Worm (Caenorhabditis elegans): ENCODE results near the gene F14H12.17.

The F14H12.17 gene

DNA sequence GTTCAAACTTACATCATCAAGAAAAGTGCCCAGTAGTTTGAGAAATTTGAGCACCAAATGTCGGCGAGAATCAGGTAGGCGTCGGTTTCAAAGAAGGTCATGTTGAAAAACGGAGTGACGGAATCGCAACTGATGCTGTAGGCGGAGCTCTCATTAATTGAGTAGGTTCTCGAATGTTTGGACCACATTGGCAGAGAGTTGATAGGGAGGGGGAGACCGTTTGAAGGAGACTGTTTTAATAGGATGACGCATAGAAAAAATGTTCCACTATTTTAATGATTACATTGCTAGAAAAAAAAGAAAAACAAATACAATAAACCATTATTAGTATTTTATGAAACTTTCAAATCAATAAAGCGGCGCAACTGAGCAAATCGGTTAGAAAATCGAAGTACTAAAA, at the start of gene F14H12.17:
Gene F14H12.17 (minus strand): TSS at position 101 of the 400 bp plus-strand sequence.
- TF ChIP-seq ceh-63 (GFP tag; optimal IDR thresholded peaks at IDR 0.05) (no peak), blmp-1 (tag; optimal IDR thresholded peaks at IDR 0.05) (no peak), lin-15B (tag; optimal IDR thresholded peaks at IDR 0.05) (no peak), alr-1 (tag; optimal IDR thresholded peaks at IDR 0.05; ENCODE audit: borderline replicate concordance) (no peak), nhr-237 (tag; optimal IDR thresholded peaks at IDR 0.05) (no peak), nhr-47 (tag; optimal IDR thresholded peaks at IDR 0.05) (no peak), Y116A8C.19 (tag; optimal IDR thresholded peaks at IDR 0.05; ENCODE audit: borderline replicate concordance) (no peak), skn-1 (tag; optimal IDR thresholded peaks at IDR 0.05) (no peak), nhr-11 (tag; optimal IDR thresholded peaks at IDR 0.05) (no peak), ces-1 (GFP tag; optimal IDR thresholded peaks at IDR 0.05) (no peak), sup-37 (GFP tag; optimal IDR thresholded peaks at IDR 0.05) (no peak), sox-4 (tag; optimal IDR thresholded peaks at IDR 0.05) (no peak), lin-35 (GFP tag; optimal IDR thresholded peaks at IDR 0.05) (no peak)

DNA sequence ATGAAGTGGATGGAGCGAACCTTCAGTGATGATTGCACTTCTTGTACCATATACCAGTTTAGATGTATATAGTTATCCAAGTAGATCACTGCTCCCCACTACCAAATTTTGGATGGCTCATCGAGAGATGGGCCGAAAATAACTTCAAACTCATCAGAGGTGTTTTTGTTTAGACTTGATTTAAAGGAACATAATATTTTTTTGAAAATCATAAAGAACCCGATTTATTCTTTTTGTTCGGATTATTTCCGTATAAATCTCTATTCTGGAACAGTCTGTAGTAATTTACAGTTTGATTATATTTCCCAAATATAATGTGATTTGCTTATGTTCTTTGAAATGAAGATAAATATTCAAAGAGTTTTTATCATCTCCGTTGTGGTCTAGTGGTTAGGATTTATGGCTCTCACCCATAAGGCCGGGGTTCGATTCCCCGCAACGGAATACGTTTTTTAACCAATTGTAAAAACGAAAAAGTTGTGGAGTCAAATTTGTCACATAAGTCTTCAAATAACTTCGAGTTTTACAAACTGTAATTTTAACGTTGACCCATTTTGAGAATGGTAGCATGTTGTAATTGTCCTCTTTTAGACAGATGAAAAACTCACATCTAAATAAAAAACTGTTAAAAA, 47.3 kb upstream of the F14H12.17 start:
- TF ChIP-seq jun-1 (tag; optimal IDR thresholded peaks at IDR 0.05) (no peak), lin-14 (GFP tag; optimal IDR thresholded peaks at IDR 0.05) (no peak)

DNA sequence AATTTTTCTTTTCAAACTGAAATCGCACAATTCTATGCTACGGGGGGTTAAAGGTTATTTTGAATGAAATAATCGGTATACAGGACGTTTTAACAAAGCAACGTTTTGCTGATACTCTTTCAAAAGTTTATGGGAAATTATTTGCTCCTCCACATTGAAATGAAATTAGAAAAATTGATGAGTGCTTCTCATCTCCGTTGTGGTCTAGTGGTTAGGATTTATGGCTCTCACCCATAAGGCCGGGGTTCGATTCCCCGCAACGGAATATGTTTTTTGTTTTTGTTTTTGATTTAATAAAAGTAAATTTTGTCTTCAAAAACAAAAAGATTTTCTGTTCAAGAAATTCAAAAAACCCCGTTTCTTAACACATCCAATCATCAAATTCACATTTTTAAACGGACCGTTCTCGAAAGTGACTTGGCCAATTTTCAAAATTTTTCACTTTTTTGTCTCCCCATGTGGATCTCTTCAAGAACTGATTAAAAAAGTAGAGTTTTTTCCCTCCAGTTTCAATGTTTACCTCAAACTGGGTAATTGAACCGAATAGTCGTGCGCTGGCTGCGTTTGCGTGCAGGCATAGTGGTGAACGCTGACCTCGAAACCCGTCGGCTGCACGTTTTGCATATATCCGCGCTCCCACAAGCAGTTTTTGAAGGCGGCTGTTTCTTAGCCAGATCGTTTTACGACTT, 46.6 kb upstream of the F14H12.17 start:
- TF ChIP-seq ceh-82 (tag; optimal IDR thresholded peaks at IDR 0.05) (no peak), tlp-1 (tag; optimal IDR thresholded peaks at IDR 0.05) (no peak), nhr-71 (tag; optimal IDR thresholded peaks at IDR 0.05) (no peak), fkh-10 (GFP tag; optimal IDR thresholded peaks at IDR 0.05) (no peak), mdl-1 (tag; optimal IDR thresholded peaks at IDR 0.05) (no peak), efl-1 (optimal IDR thresholded peaks at IDR 0.05) (no peak), efl-1 (GFP tag; optimal IDR thresholded peaks at IDR 0.05 in 1 of 2) (no peak), skn-1 (tag; optimal IDR thresholded peaks at IDR 0.05) (no peak), unc-130 (tag; optimal IDR thresholded peaks at IDR 0.05) (no peak), snpc-4 (tag; optimal IDR thresholded peaks at IDR 0.05) (no peak), C04F5.9 (tag; optimal IDR thresholded peaks at IDR 0.05) (no peak), ceh-8 (GFP tag; optimal IDR thresholded peaks at IDR 0.05) (no peak), lin-13 (GFP tag; optimal IDR thresholded peaks at IDR 0.05) (no peak), aly-2 (tag; optimal IDR thresholded peaks at IDR 0.05) (no peak), nhr-12 (tag; optimal IDR thresholded peaks at IDR 0.05) (no peak)

DNA sequence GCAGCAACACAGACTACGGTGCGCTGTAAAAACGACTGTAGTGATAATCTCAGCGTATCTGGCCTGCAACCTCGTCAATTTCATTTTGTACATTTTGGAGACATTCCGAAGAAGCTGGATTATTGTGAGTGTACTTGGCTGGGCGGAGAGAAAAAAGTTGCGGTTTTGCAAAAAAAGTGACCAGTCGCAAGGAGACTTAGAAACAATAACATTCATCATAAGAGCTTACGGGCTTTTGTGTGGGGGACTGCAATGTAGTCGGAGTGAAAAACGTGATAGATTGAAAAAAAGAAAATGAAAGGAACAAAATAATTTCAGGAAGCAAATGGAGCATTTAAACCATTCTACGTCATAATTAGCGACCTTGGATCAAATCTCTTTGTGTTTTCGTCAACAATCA, 45.4 kb upstream of the F14H12.17 start:
- no peak for TF ChIP-seq fos-1 (tag; optimal IDR thresholded peaks at IDR 0.05)
- TF ChIP-seq unc-98 (GFP tag; IDR thresholded peaks at IDR 0.05), result no peak
- no peak for TF ChIP-seq mdl-1 (tag; optimal IDR thresholded peaks at IDR 0.05)
- no peak for TF ChIP-seq nhr-90 (tag; optimal IDR thresholded peaks at IDR 0.05; ENCODE audit: poor library complexity)
- no peak for TF ChIP-seq nhr-76 (tag; optimal IDR thresholded peaks at IDR 0.05)
- TF ChIP-seq aly-2 (tag; optimal IDR thresholded peaks at IDR 0.05), result no peak
- no peak for TF ChIP-seq nhr-77 (tag; optimal IDR thresholded peaks at IDR 0.05)
- TF ChIP-seq Y116A8C.19 (tag; optimal IDR thresholded peaks at IDR 0.05; ENCODE audit: borderline replicate concordance), result no peak
- no peak for TF ChIP-seq fkh-8 (tag; optimal IDR thresholded peaks at IDR 0.05)
- TF ChIP-seq elt-2 (tag; optimal IDR thresholded peaks at IDR 0.05), result no peak
- TF ChIP-seq hlh-17 (GFP tag; optimal IDR thresholded peaks at IDR 0.05; ENCODE audit: borderline replicate concordance), result no peak
- TF ChIP-seq alr-1 (tag; optimal IDR thresholded peaks at IDR 0.05; ENCODE audit: borderline replicate concordance), result no peak

Data from whole organism, L1 larva.